Worm (Caenorhabditis elegans) whole organism, mixed stage, embryonic: ENCODE data around the gene Y51A2A.4.

Experiments used
- bed-3 ChIP-seq: fragments of 200-800 bp; sonication (Bioruptor generic); optimal IDR thresholded peaks from 3 replicates; lab custom pipeline; 2018; ENCODE audit warnings: mild to moderate bottlenecking, missing genetic modification characterization, moderate library complexity, missing compliant biosample characterization
- pha-4 ChIP-seq: fragments of 150-350 bp; optimal IDR thresholded peaks from 2 replicates; lab custom pipeline; 2018; ENCODE audit warnings: missing biosample characterization, missing genetic modification reagents, missing genetic modification characterization
- snpc-4 ChIP-seq: fragments of 150-350 bp; optimal IDR thresholded peaks from 2 replicates; lab custom pipeline; 2014; ENCODE audit warnings: missing biosample characterization, missing genetic modification characterization
- unc-39 ChIP-seq: fragments of 150-350 bp; optimal IDR thresholded peaks from 2 replicates; lab custom pipeline; 2014; ENCODE audit warnings: missing biosample characterization, missing genetic modification characterization

- TF ChIP-seq pha-4 (tag; lab: Kevin White, UChicago) (no peak), unc-39 (tag; lab: Kevin White, UChicago) (no peak), bed-3 (no peak), snpc-4 (no peak)
These were observed 37.2 kb upstream of the Y51A2A.4 start, which contains the start of gene R10E8.2 for ce11 chrV:18253494-18253893.
